Worm (Caenorhabditis elegans): Measurements from ENCODE around the gene ckk-1.

The ckk-1 gene

ce11 chrIII:5663521-5663920 is 28.2 kb downstream of the ckk-1 start:
- no peak for TF ChIP-seq him-1 (tag; optimal IDR thresholded peaks at IDR 0.05)
- TF ChIP-seq dao-5 (tag; optimal IDR thresholded peaks at IDR 0.05): no peak
- TF ChIP-seq W03F9.2 (tag; optimal IDR thresholded peaks at IDR 0.05): peak; percentile 72

ce11 chrIII:5663933-5664332 is 28.7 kb downstream of the ckk-1 start, which contains the start of gene par-3:
TSS of gene par-3 (plus strand) at chrIII:5664233.
- no peak for TF ChIP-seq W03F9.2 (tag; optimal IDR thresholded peaks at IDR 0.05)
- TF ChIP-seq dao-5 (tag; optimal IDR thresholded peaks at IDR 0.05): no peak
- TF ChIP-seq him-1 (tag; optimal IDR thresholded peaks at IDR 0.05): no peak

ce11 chrIII:5665278-5665677 is 30.0 kb downstream of the ckk-1 start:
- TF ChIP-seq dao-5 (tag; optimal IDR thresholded peaks at IDR 0.05): no peak
- TF ChIP-seq W03F9.2 (tag; optimal IDR thresholded peaks at IDR 0.05): no peak
- TF ChIP-seq him-1 (tag; optimal IDR thresholded peaks at IDR 0.05): no peak

ce11 chrIII:5665710-5666109 is 30.4 kb downstream of the ckk-1 start:
- TF ChIP-seq dao-5 (tag; optimal IDR thresholded peaks at IDR 0.05): no peak
- no peak for TF ChIP-seq W03F9.2 (tag; optimal IDR thresholded peaks at IDR 0.05)
- no peak for TF ChIP-seq him-1 (tag; optimal IDR thresholded peaks at IDR 0.05)

ce11 chrIII:5667952-5668489 is 32.7 kb downstream of the ckk-1 start:
- TF ChIP-seq dao-5 (tag; optimal IDR thresholded peaks at IDR 0.05): no peak
- no peak for TF ChIP-seq him-1 (tag; optimal IDR thresholded peaks at IDR 0.05)
- no peak for TF ChIP-seq W03F9.2 (tag; optimal IDR thresholded peaks at IDR 0.05)

ce11 chrIII:5674196-5674595 is 38.9 kb downstream of the ckk-1 start:
- TF ChIP-seq dao-5 (tag; optimal IDR thresholded peaks at IDR 0.05) (no peak), W03F9.2 (tag; optimal IDR thresholded peaks at IDR 0.05) (no peak), him-1 (tag; optimal IDR thresholded peaks at IDR 0.05) (no peak)

- TF ChIP-seq him-1 (tag; optimal IDR thresholded peaks at IDR 0.05): no peak
- no peak for TF ChIP-seq W03F9.2 (tag; optimal IDR thresholded peaks at IDR 0.05)
Measured at ce11 chrIII:5675384-5675984, 40.2 kb downstream of the ckk-1 start.

ce11 chrIII:5677790-5678189 is 42.5 kb downstream of the ckk-1 start, which contains the start of gene F54E7.9:
TSS of gene F54E7.9 (minus strand) at chrIII:5677890.
- TF ChIP-seq W03F9.2 (tag; optimal IDR thresholded peaks at IDR 0.05) (no peak), dao-5 (tag; optimal IDR thresholded peaks at IDR 0.05) (no peak), him-1 (tag; optimal IDR thresholded peaks at IDR 0.05) (no peak)

ce11 chrIII:5678935-5679334 is 43.7 kb downstream of the ckk-1 start, which contains the start of the genes ska-3 and rps-12:
TSS of gene ska-3 (minus strand) at chrIII:5679005.
TSS of gene rps-12 (plus strand) at chrIII:5679298.
- TF ChIP-seq W03F9.2 (tag; optimal IDR thresholded peaks at IDR 0.05) (peak; percentile 98), dao-5 (tag; optimal IDR thresholded peaks at IDR 0.05) (no peak), him-1 (tag; optimal IDR thresholded peaks at IDR 0.05) (peak; percentile 99)

- TF ChIP-seq W03F9.2 (tag; optimal IDR thresholded peaks at IDR 0.05) (no peak), him-1 (tag; optimal IDR thresholded peaks at IDR 0.05) (no peak), dao-5 (tag; optimal IDR thresholded peaks at IDR 0.05) (no peak)
Measured at ce11 chrIII:5680141-5680540, 44.9 kb downstream of the ckk-1 start, which contains the start of gene pst-2. TSS of gene pst-2 (plus strand) at chrIII:5680433.

ce11 chrIII:5683998-5684397 is 48.7 kb downstream of the ckk-1 start, which contains the start of gene rcan-1:
TSS of gene rcan-1 (minus strand) at chrIII:5684098.
- TF ChIP-seq him-1 (tag; optimal IDR thresholded peaks at IDR 0.05) (no peak), dao-5 (tag; optimal IDR thresholded peaks at IDR 0.05) (no peak), W03F9.2 (tag; optimal IDR thresholded peaks at IDR 0.05) (no peak)

ce11 chrIII:5688246-5688645 is 53.0 kb downstream of the ckk-1 start:
- TF ChIP-seq dao-5 (tag; optimal IDR thresholded peaks at IDR 0.05) (no peak), him-1 (tag; optimal IDR thresholded peaks at IDR 0.05) (no peak), W03F9.2 (tag; optimal IDR thresholded peaks at IDR 0.05) (no peak)

ce11 chrIII:5691826-5692225 is 56.5 kb downstream of the ckk-1 start:
- no peak for TF ChIP-seq dao-5 (tag; optimal IDR thresholded peaks at IDR 0.05)
- no peak for TF ChIP-seq W03F9.2 (tag; optimal IDR thresholded peaks at IDR 0.05)
- no peak for TF ChIP-seq him-1 (tag; optimal IDR thresholded peaks at IDR 0.05)

ce11 chrIII:5692690-5693089 is 57.4 kb downstream of the ckk-1 start, which contains the start of the genes abi-1 and arle-14:
TSS of gene abi-1 (minus strand) at chrIII:5692740.
TSS of gene arle-14 (plus strand) at chrIII:5692906.
- TF ChIP-seq W03F9.2 (tag; optimal IDR thresholded peaks at IDR 0.05): peak; percentile 2
- no peak for TF ChIP-seq dao-5 (tag; optimal IDR thresholded peaks at IDR 0.05)
- no peak for TF ChIP-seq him-1 (tag; optimal IDR thresholded peaks at IDR 0.05)
